Fruit fly (Drosophila melanogaster): ENCODE results near the gene del.

del gene

dm6 chr2L:21142972-21143385 lies 5.4 kb downstream of the del start, which contains the start of gene pths (continued):
- TF ChIP-seq Camta (GFP tag; optimal IDR thresholded peaks at IDR 0.05) (peak; percentile 38), HLH3B (GFP tag; IDR thresholded peaks at IDR 0.05) (0 out of 2 replicates have a peak, but pooled peaks have one; percentile 4), CG9215 (GFP tag; IDR thresholded peaks at IDR 0.05) (no peak), otp (GFP tag; IDR thresholded peaks at IDR 0.05) (no peak), zfh2 (GFP tag; optimal IDR thresholded peaks at IDR 0.05) (peak; percentile 30), CG11560 (tag; IDR thresholded peaks at IDR 0.05) (no peak), peb (GFP tag; IDR thresholded peaks at IDR 0.05) (no peak), CG5953 (GFP tag; IDR thresholded peaks at IDR 0.05) (no peak), CG1233 (GFP tag; optimal IDR thresholded peaks at IDR 0.05) (no peak), jumu (GFP tag; optimal IDR thresholded peaks at IDR 0.05) (peak; percentile 58), Scr (GFP tag; IDR thresholded peaks at IDR 0.05; ENCODE audit: partially characterized antibody) (peak; percentile 77), pnt (GFP tag; optimal IDR thresholded peaks at IDR 0.05) (peak; percentile 56), CG1529 (GFP tag; optimal IDR thresholded peaks at IDR 0.05) (no peak), CG18262 (tag; optimal IDR thresholded peaks at IDR 0.05) (no peak), CG9437 (GFP tag; optimal IDR thresholded peaks at IDR 0.05) (no peak), ttk (GFP tag; IDR thresholded peaks at IDR 0.05) (no peak), Lim3 (GFP tag; IDR thresholded peaks at IDR 0.05) (no peak), Nf-YB (GFP tag; optimal IDR thresholded peaks at IDR 0.05) (no peak), nerfin-1 (tag; optimal IDR thresholded peaks at IDR 0.05) (no peak), nmo (GFP tag; optimal IDR thresholded peaks at IDR 0.05) (peak; percentile 76), bsh (GFP tag; optimal IDR thresholded peaks at IDR 0.05) (no peak), CG13287 (GFP tag; IDR thresholded peaks at IDR 0.05; ENCODE audit: partially characterized antibody) (peak; percentile 78), HLH54F (GFP tag; optimal IDR thresholded peaks at IDR 0.05) (peak; percentile 60), CG2712 (tag; optimal IDR thresholded peaks at IDR 0.05) (peak; percentile 52), CG10274 (GFP tag; optimal IDR thresholded peaks at IDR 0.05) (no peak), Ets65A (GFP tag) (peak; percentile 45), CG1603 (tag; optimal IDR thresholded peaks at IDR 0.05) (peak; percentile 95), CG7987 (GFP tag; optimal IDR thresholded peaks at IDR 0.05) (no peak), YL-1 (GFP tag; optimal IDR thresholded peaks at IDR 0.05) (peak; percentile 60), CG13123 (GFP tag; optimal IDR thresholded peaks at IDR 0.05) (peak; percentile 22), Nf-YC (tag; optimal IDR thresholded peaks at IDR 0.05) (no peak), slp2 (GFP tag; optimal IDR thresholded peaks at IDR 0.05) (peak; percentile 11), Kr (GFP tag; optimal IDR thresholded peaks at IDR 0.05) (no peak), exex (tag; optimal IDR thresholded peaks at IDR 0.05) (no peak), E2f2 (GFP tag; IDR thresholded peaks at IDR 0.05) (peak; percentile 10; the same call in 1 of the 2 replicates), CTCF (GFP tag; optimal IDR thresholded peaks at IDR 0.05) (no peak), Usf (GFP tag; optimal IDR thresholded peaks at IDR 0.05) (peak; percentile 45), ken (GFP tag; IDR thresholded peaks at IDR 0.05) (peak; percentile 47; the same call in 1 of the 3 replicates), tin (GFP tag; optimal IDR thresholded peaks at IDR 0.05) (peak; percentile 42), pan (optimal IDR thresholded peaks at IDR 0.05) (no peak), pan (GFP tag; optimal IDR thresholded peaks at IDR 0.05 in 1 of 2, IDR thresholded peaks at IDR 0.05 in 1 of 2) (peak in 1 of 2 experiments; percentile 51), ATbp (GFP tag; optimal IDR thresholded peaks at IDR 0.05) (no peak), cg (GFP tag; optimal IDR thresholded peaks at IDR 0.05) (no peak), Lhr (GFP tag; optimal IDR thresholded peaks at IDR 0.05) (peak; percentile 83), vnd (GFP tag; IDR thresholded peaks at IDR 0.05; ENCODE audit: partially characterized antibody) (peak; percentile 70), mirr (GFP tag; optimal IDR thresholded peaks at IDR 0.05) (no peak), nom (GFP tag; optimal IDR thresholded peaks at IDR 0.05) (no peak), Ssrp (tag; optimal IDR thresholded peaks at IDR 0.05) (peak; percentile 18), CG30403 (GFP tag; optimal IDR thresholded peaks at IDR 0.05) (peak; percentile 64), Mes4 (GFP tag; optimal IDR thresholded peaks at IDR 0.05) (peak; percentile 40), CG43689 (GFP tag; IDR thresholded peaks at IDR 0.05) (no peak), E2f1 (GFP tag; IDR thresholded peaks at IDR 0.05) (no peak; the same call in 1 of the 2 replicates)
